Worm (Caenorhabditis elegans) whole organism, L4/young adult: ENCODE data around the gene fbxc-47.

Source experiments
- W03F9.2 ChIP-seq: fragments of 150-350 bp; optimal IDR thresholded peaks from 2 replicates; lab custom pipeline; 2014; ENCODE audit warnings: missing biosample characterization, missing genetic modification characterization
- dao-5 ChIP-seq: sonication (generic microtip); optimal IDR thresholded peaks from 2 replicates; lab custom pipeline; 2016; ENCODE audit warnings: missing genotype, missing genetic modification characterization, moderate library complexity, missing compliant biosample characterization
- him-1 ChIP-seq: sonication (generic microtip); optimal IDR thresholded peaks from 2 replicates; lab custom pipeline; 2016; ENCODE audit warnings: missing genotype, missing genetic modification reagents, missing genetic modification characterization, missing compliant biosample characterization

DNA sequence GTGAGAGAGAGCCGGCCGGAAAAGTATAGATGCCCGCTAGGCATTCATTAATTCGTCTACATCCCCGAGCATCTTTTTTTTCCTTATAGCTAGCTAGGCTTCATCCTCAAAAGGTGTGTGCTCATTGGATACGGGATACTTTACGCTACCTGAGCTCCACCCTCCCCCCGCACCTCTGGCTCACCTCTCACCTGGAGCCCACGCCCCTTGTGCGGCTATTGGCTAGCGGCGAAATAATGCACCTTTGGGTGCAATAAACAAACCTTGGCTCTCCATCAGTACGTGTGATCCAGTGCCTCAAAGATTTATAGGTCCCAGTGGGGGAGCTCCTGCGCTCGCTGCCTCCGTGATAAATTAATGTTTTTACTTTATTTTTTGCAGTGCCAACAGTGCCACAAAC lies 50.9 kb downstream of the fbxc-47 start:
- TF ChIP-seq him-1 (tag; lab: Kevin White, UChicago) (no peak), W03F9.2 (no peak), dao-5 (no peak)
